Worm (Caenorhabditis elegans) whole organism, L1 larva: ENCODE measurements around the gene F54H5.2.

Experiments
- mdl-1 ChIP-seq, 2 experiments: fragments of 150-350 bp; optimal IDR thresholded peaks; 2 replicates each; lab custom pipeline; 2014 to 2017; ENCODE audit warnings: missing biosample characterization in 2 of 2, missing genetic modification characterization in 2 of 2, inconsistent platforms in 1 of 2
- mep-1 ChIP-seq: fragments of 150-350 bp; optimal IDR thresholded peaks from 2 replicates; lab custom pipeline; 2014; ENCODE audit warnings: missing biosample characterization, missing genetic modification characterization
- nhr-11 ChIP-seq: fragments of 150-350 bp; optimal IDR thresholded peaks from 2 replicates; lab custom pipeline; 2014; ENCODE audit warnings: missing biosample characterization, missing genetic modification characterization
- nhr-28 ChIP-seq: fragments of 150-350 bp; optimal IDR thresholded peaks from 2 replicates; lab custom pipeline; 2014; ENCODE audit warnings: missing biosample characterization, missing genetic modification characterization
- ztf-11 ChIP-seq, 2 experiments: sonication (generic microtip); optimal IDR thresholded peaks; 2 replicates each; lab custom pipeline; 2016 to 2017; ENCODE audit warnings: missing genetic modification characterization in 2 of 2, missing biosample characterization in 1 of 2, missing compliant biosample characterization in 1 of 2

ce11 chrII:6642180-6642579, 14.9 kb downstream of the F54H5.2 start:
- TF ChIP-seq ztf-11 (tag; optimal IDR thresholded peaks at IDR 0.05; lab: Kevin White, UChicago), result no peak
- TF ChIP-seq mep-1 (tag; lab: Kevin White, UChicago), result no peak
- no peak for TF ChIP-seq nhr-28
- no peak for TF ChIP-seq nhr-11 (tag; lab: Kevin White, UChicago)
- no peak for TF ChIP-seq mdl-1 (tag; optimal IDR thresholded peaks at IDR 0.05; lab: Kevin White, UChicago)
